Worm (Caenorhabditis elegans) whole organism, young adult: ENCODE results near the gene F20D12.12.

ENCODE experiments used
- B0336.3 ChIP-seq: fragments of 200-800 bp; sonication (Bioruptor generic); IDR thresholded peaks from 2 replicates; pipeline ENCODE4 v1.3.6; 2022; ENCODE audit warnings: missing genetic modification characterization, missing compliant biosample characterization
- F10E7.11 ChIP-seq: sonication (generic microtip); optimal IDR thresholded peaks from 2 replicates; lab custom pipeline; 2017; ENCODE audit warnings: mild to moderate bottlenecking, missing genetic modification characterization, moderate library complexity, missing compliant biosample characterization
- F33H1.4 ChIP-seq: fragments of 200-800 bp; sonication (Bioruptor generic); IDR thresholded peaks from 2 replicates; pipeline ENCODE4 v1.3.6; 2022; ENCODE audit warnings: missing genetic modification reagents, missing genetic modification characterization, missing compliant biosample characterization
- F55B11.4 ChIP-seq: sonication (generic microtip); optimal IDR thresholded peaks from 2 replicates; lab custom pipeline; 2016; ENCODE audit warnings: missing compliant biosample characterization, missing genetic modification characterization, borderline replicate concordance; ENCODE audit not compliant: insufficient read depth
- T07F8.4 ChIP-seq: sonication (generic microtip); optimal IDR thresholded peaks from 2 replicates; lab custom pipeline; 2016; ENCODE audit warnings: mild to moderate bottlenecking, missing genetic modification characterization, moderate library complexity, missing compliant biosample characterization
- Y53G8AR.9 ChIP-seq: fragments of 200-800 bp; sonication (Bioruptor generic); conservative IDR thresholded peaks from 2 replicates; pipeline ENCODE4 v1.3.6; 2022; ENCODE audit warnings: missing genetic modification reagents, missing genetic modification characterization, missing compliant biosample characterization
- Y67H2A.10 ChIP-seq: fragments of 200-800 bp; sonication (Bioruptor generic); conservative IDR thresholded peaks from 2 replicates; pipeline ENCODE4 v1.3.6; 2022; ENCODE audit warnings: missing genetic modification reagents, missing genetic modification characterization, missing compliant biosample characterization
- athp-1 ChIP-seq: sonication (generic microtip); optimal IDR thresholded peaks from 2 replicates; lab custom pipeline; 2017; ENCODE audit warnings: mild to moderate bottlenecking, missing genetic modification characterization, missing compliant biosample characterization
- attf-5 ChIP-seq: fragments of 200-800 bp; sonication (Bioruptor generic); optimal IDR thresholded peaks from 2 replicates; lab custom pipeline; 2018; ENCODE audit warnings: mild to moderate bottlenecking, missing genetic modification characterization, missing compliant biosample characterization
- bed-1 ChIP-seq: fragments of 200-800 bp; sonication (Bioruptor generic); IDR thresholded peaks from 2 replicates; pipeline ENCODE4 v1.3.6; 2022; ENCODE audit warnings: missing genetic modification reagents, missing genetic modification characterization, missing compliant biosample characterization
- bed-2 ChIP-seq: fragments of 200-800 bp; sonication (Bioruptor generic); IDR thresholded peaks from 2 replicates; pipeline ENCODE4 v1.3.6; 2022; ENCODE audit warnings: missing genetic modification reagents, missing genetic modification characterization, missing compliant biosample characterization
- cebp-1 ChIP-seq, 2 experiments: fragments of 200-800 bp in 1 of 2; sonication (Bioruptor generic) in 1 of 2; sonication (generic microtip) in 1 of 2; IDR thresholded peaks in 1 of 2; optimal IDR thresholded peaks in 1 of 2; 2 replicates each; pipeline versions ENCODE4 v1.3.6 to Lab custom; 2017 to 2022; ENCODE audit warnings: missing compliant biosample characterization in 2 of 2, missing genetic modification characterization in 2 of 2, mild to moderate bottlenecking in 1 of 2, missing genetic modification reagents in 1 of 2, moderate library complexity in 1 of 2
- ceh-40 ChIP-seq: fragments of 200-800 bp; sonication (Bioruptor generic); IDR thresholded peaks from 2 replicates; pipeline ENCODE4 v1.3.6; 2022; ENCODE audit warnings: missing genetic modification characterization, missing compliant biosample characterization
- ceh-58 ChIP-seq: fragments of 200-800 bp; sonication (Bioruptor generic); IDR thresholded peaks from 2 replicates; pipeline ENCODE4 v1.3.6; 2022; ENCODE audit warnings: missing genetic modification characterization, missing compliant biosample characterization
- ceh-79 ChIP-seq: sonication (generic microtip); optimal IDR thresholded peaks from 2 replicates; lab custom pipeline; 2017; ENCODE audit warnings: mild to moderate bottlenecking, missing genetic modification characterization, missing compliant biosample characterization
- ceh-91 ChIP-seq: fragments of 200-800 bp; sonication (Bioruptor generic); IDR thresholded peaks from 2 replicates; pipeline ENCODE4 v1.3.6; 2022; ENCODE audit warnings: missing genetic modification reagents, missing genetic modification characterization, missing compliant biosample characterization
- die-1 ChIP-seq: sonication (generic microtip); optimal IDR thresholded peaks from 2 replicates; lab custom pipeline; 2016; ENCODE audit warnings: missing genotype, mild to moderate bottlenecking, missing genetic modification characterization, missing compliant biosample characterization
- ets-4 ChIP-seq: fragments of 200-800 bp; sonication (Bioruptor generic); optimal IDR thresholded peaks from 2 replicates; lab custom pipeline; 2018; ENCODE audit warnings: mild to moderate bottlenecking, missing genetic modification characterization, missing compliant biosample characterization
- him-1 ChIP-seq: sonication (generic microtip); optimal IDR thresholded peaks from 2 replicates; lab custom pipeline; 2016; ENCODE audit warnings: missing genotype, missing genetic modification reagents, missing genetic modification characterization, missing compliant biosample characterization
- hlh-12 ChIP-seq: sonication (generic microtip); optimal IDR thresholded peaks from 2 replicates; lab custom pipeline; 2016; ENCODE audit warnings: missing genetic modification characterization, missing compliant biosample characterization
- hlh-26 ChIP-seq: fragments of 200-800 bp; sonication (Bioruptor generic); conservative IDR thresholded peaks from 2 replicates; pipeline ENCODE4 v1.3.6; 2022; ENCODE audit warnings: missing genetic modification reagents, missing genetic modification characterization, missing compliant biosample characterization
- hmg-1.2 ChIP-seq: fragments of 200-800 bp; sonication (Bioruptor generic); IDR thresholded peaks from 2 replicates; pipeline ENCODE4 v1.3.6; 2022; ENCODE audit warnings: missing genetic modification reagents, missing genetic modification characterization, missing compliant biosample characterization
- hmg-20 ChIP-seq: fragments of 200-800 bp; sonication (Bioruptor generic); IDR thresholded peaks from 2 replicates; pipeline ENCODE4 v1.3.6; 2022; ENCODE audit warnings: missing genetic modification reagents, missing genetic modification characterization, missing compliant biosample characterization
- hrde-1 ChIP-seq: sonication (generic microtip); optimal IDR thresholded peaks from 2 replicates; lab custom pipeline; 2016; ENCODE audit warnings: missing genetic modification characterization, mild to moderate bottlenecking, missing compliant biosample characterization, moderate library complexity, missing genotype, missing genetic modification reagents, borderline replicate concordance
- hsf-1 ChIP-seq: fragments of 200-800 bp; sonication (Bioruptor generic); IDR thresholded peaks from 2 replicates; pipeline ENCODE4 v1.3.6; 2022; ENCODE audit warnings: missing genetic modification reagents, missing genetic modification characterization, missing compliant biosample characterization
- let-526 ChIP-seq: fragments of 200-800 bp; sonication (Bioruptor generic); IDR thresholded peaks from 2 replicates; pipeline ENCODE4 v1.3.6; 2022; ENCODE audit warnings: missing genetic modification reagents, missing genetic modification characterization, missing compliant biosample characterization
- lin-26 ChIP-seq: fragments of 200-800 bp; sonication (Bioruptor generic); IDR thresholded peaks from 2 replicates; pipeline ENCODE4 v1.3.6; 2022; ENCODE audit warnings: missing genetic modification reagents, missing genetic modification characterization, missing compliant biosample characterization
- lin-40 ChIP-seq: sonication (generic microtip); optimal IDR thresholded peaks from 2 replicates; lab custom pipeline; 2016; ENCODE audit warnings: missing genetic modification characterization, mild to moderate bottlenecking, missing compliant biosample characterization, missing genotype, missing genetic modification reagents
- madf-8 ChIP-seq: fragments of 200-800 bp; sonication (Bioruptor generic); conservative IDR thresholded peaks from 2 replicates; pipeline ENCODE4 v1.3.6; 2022; ENCODE audit warnings: missing genetic modification reagents, missing genetic modification characterization, missing compliant biosample characterization
- mcd-1 ChIP-seq: fragments of 200-800 bp; sonication (Bioruptor generic); IDR thresholded peaks from 2 replicates; pipeline ENCODE4 v1.3.6; 2022; ENCODE audit warnings: missing genetic modification reagents, missing genetic modification characterization, missing compliant biosample characterization
- nfya-1 ChIP-seq: sonication (generic microtip); optimal IDR thresholded peaks from 2 replicates; lab custom pipeline; 2017; ENCODE audit warnings: antibody characterized with exemption, missing compliant biosample characterization, missing genetic modification characterization, borderline replicate concordance; ENCODE audit not compliant: insufficient read depth
- nhr-80 ChIP-seq: sonication (generic microtip); optimal IDR thresholded peaks from 2 replicates; lab custom pipeline; 2016; ENCODE audit warnings: missing genetic modification characterization, missing compliant biosample characterization
- nhr-90 ChIP-seq: sonication (generic microtip); optimal IDR thresholded peaks from 2 replicates; lab custom pipeline; 2016; ENCODE audit warnings: missing genotype, mild to moderate bottlenecking, missing genetic modification characterization, missing compliant biosample characterization
- pha-4 ChIP-seq: fragments of 150-350 bp; sonication (generic microtip); optimal IDR thresholded peaks from 2 replicates; lab custom pipeline; 2014; ENCODE audit warnings: missing biosample characterization, missing genetic modification reagents, missing genetic modification characterization
- repo-1 ChIP-seq: sonication (generic microtip); optimal IDR thresholded peaks from 2 replicates; lab custom pipeline; 2017; ENCODE audit warnings: mild to moderate bottlenecking, missing genetic modification characterization, missing compliant biosample characterization
- rpc-1 ChIP-seq, 2 experiments: fragments of 150-350 bp in 1 of 2; sonication (generic microtip) in 1 of 2; optimal IDR thresholded peaks; 2 replicates each; lab custom pipeline; 2014 to 2018; ENCODE audit warnings: missing biosample characterization in 1 of 2, missing genetic modification characterization in 1 of 2, missing genetic modification reagents in 1 of 2, missing genotype in 1 of 2
- sea-2 ChIP-seq: fragments of 200-800 bp; sonication (Bioruptor generic); IDR thresholded peaks from 2 replicates; pipeline ENCODE4 v1.3.6; 2022; ENCODE audit warnings: missing genetic modification characterization, missing compliant biosample characterization
- snpc-4 ChIP-seq, 5 experiments: fragments of 150-350 bp in 1 of 5; sonication (generic microtip) in 4 of 5; optimal IDR thresholded peaks; 2 replicates each; lab custom pipeline; 2014 to 2018; ENCODE audit warnings: missing genetic modification characterization in 5 of 5, missing biosample characterization in 3 of 5, antibody characterized with exemption in 2 of 5, mild to moderate bottlenecking in 2 of 5, missing compliant biosample characterization in 2 of 5, missing genotype in 2 of 5, moderate library complexity in 2 of 5, missing genetic modification reagents in 1 of 5
- tbp1 ChIP-seq: fragments of 200-800 bp; sonication (Bioruptor generic); optimal IDR thresholded peaks from 2 replicates; lab custom pipeline; 2018; ENCODE audit warnings: mild to moderate bottlenecking, missing genetic modification characterization, missing compliant biosample characterization
- xnd-1 ChIP-seq: sonication (generic microtip); optimal IDR thresholded peaks from 2 replicates; lab custom pipeline; 2016; ENCODE audit warnings: missing genotype, missing genetic modification reagents, missing genetic modification characterization, missing compliant biosample characterization
- ztf-18 ChIP-seq: sonication (generic microtip); optimal IDR thresholded peaks from 2 replicates; lab custom pipeline; 2016; ENCODE audit warnings: missing genotype, mild to moderate bottlenecking, missing genetic modification characterization, missing compliant biosample characterization
- ztf-28 ChIP-seq: fragments of 200-800 bp; sonication (Bioruptor generic); IDR thresholded peaks from 2 replicates; pipeline ENCODE4 v1.3.6; 2022; ENCODE audit warnings: missing genetic modification reagents, missing genetic modification characterization, missing compliant biosample characterization

Gene F20D12.12

ce11 chrIV:7920126-7920525, 27.1 kb upstream of the F20D12.12 start, which contains the start of gene C49H3.16:
TSS of gene C49H3.16 (plus strand) at chrIV:7920426.
- TF ChIP-seq bed-2 (GFP tag; lab: Robert Waterston, UW), result no peak
- TF ChIP-seq nfya-1, result no peak
- no peak for TF ChIP-seq lin-40 (tag; lab: Kevin White, UChicago)
- TF ChIP-seq T07F8.4, result no peak
- no peak for TF ChIP-seq ceh-58
- no peak for TF ChIP-seq madf-8 (GFP tag; lab: Robert Waterston, UW)
- no peak for TF ChIP-seq F55B11.4 (tag; lab: Kevin White, UChicago)
- no peak for TF ChIP-seq F33H1.4 (GFP tag; lab: Robert Waterston, UW)
- no peak for TF ChIP-seq hmg-20
- TF ChIP-seq F10E7.11, result no peak
- TF ChIP-seq die-1 (tag; lab: Kevin White, UChicago), result no peak
- TF ChIP-seq pha-4 (tag; lab: Kevin White, UChicago), result no peak
- no peak for TF ChIP-seq xnd-1 (tag; lab: Kevin White, UChicago)
- no peak for TF ChIP-seq hlh-12
- TF ChIP-seq hlh-26 (GFP tag; lab: Robert Waterston, UW), result no peak

- TF ChIP-seq hmg-1.2 (GFP tag; lab: Robert Waterston, UW), result peak; percentile 17; the same call in 1 of the 2 replicates
- TF ChIP-seq cebp-1 (GFP tag; IDR thresholded peaks at IDR 0.05; lab: Robert Waterston, UW), result no peak
- TF ChIP-seq cebp-1 (tag; optimal IDR thresholded peaks at IDR 0.05; lab: Kevin White, UChicago), result peak; percentile 25
- TF ChIP-seq nhr-80 (tag; lab: Kevin White, UChicago), result peak; percentile 37
- TF ChIP-seq ceh-40, result no peak
- TF ChIP-seq hsf-1 (GFP tag; lab: Robert Waterston, UW), result no peak
- peak; percentile 74 for TF ChIP-seq F33H1.4 (GFP tag; lab: Robert Waterston, UW)
- no peak for TF ChIP-seq nhr-90 (tag; lab: Kevin White, UChicago)
- TF ChIP-seq attf-5 (GFP tag; lab: Kevin White, UChicago), result peak; percentile 56
- TF ChIP-seq, all 124 proteins: peak for 5
Observed at ce11 chrIV:7923982-7924480, 23.2 kb upstream of the F20D12.12 start, which contains the start of the genes xpo-3 and C49H3.3. TSS of gene xpo-3 (minus strand) at chrIV:7924032. TSS of gene C49H3.3 (plus strand) at chrIV:7924350.

ce11 chrIV:7924975-7925828, 22.0 kb upstream of the F20D12.12 start:
- TF ChIP-seq B0336.3, result peak; percentile 80
- no peak for TF ChIP-seq Y67H2A.10 (GFP tag; lab: Robert Waterston, UW)
- TF ChIP-seq cebp-1 (GFP tag; IDR thresholded peaks at IDR 0.05; lab: Robert Waterston, UW), result no peak
- no peak for TF ChIP-seq cebp-1 (tag; optimal IDR thresholded peaks at IDR 0.05; lab: Kevin White, UChicago)
- no peak for TF ChIP-seq sea-2
- peak; percentile 40 for TF ChIP-seq snpc-4 (GFP tag; optimal IDR thresholded peaks at IDR 0.05; lab: Kevin White, UChicago)
- TF ChIP-seq snpc-4 (tag; optimal IDR thresholded peaks at IDR 0.05; lab: Kevin White, UChicago), result peak in 2 of 4 experiments; percentile 32 to 43
- TF ChIP-seq hmg-1.2 (GFP tag; lab: Robert Waterston, UW), result peak; percentile 29; the same call in 1 of the 2 replicates
- TF ChIP-seq let-526 (GFP tag; lab: Robert Waterston, UW), result no peak
- TF ChIP-seq ets-4 (GFP tag; lab: Kevin White, UChicago), result peak; percentile 12
- TF ChIP-seq tbp1 (GFP tag; lab: Kevin White, UChicago), result peak; percentile 16
- TF ChIP-seq ceh-91 (GFP tag; lab: Robert Waterston, UW), result no peak
- peak; percentile 64 for TF ChIP-seq repo-1 (tag; lab: Kevin White, UChicago)
- peak; percentile 79 for TF ChIP-seq hrde-1 (tag; lab: Kevin White, UChicago)
- TF ChIP-seq ztf-28 (GFP tag; lab: Robert Waterston, UW), result no peak
- no peak for TF ChIP-seq ztf-18 (tag; lab: Kevin White, UChicago)
- no peak for TF ChIP-seq rpc-1 (optimal IDR thresholded peaks at IDR 0.05; lab: Kevin White, UChicago)
- no peak for TF ChIP-seq rpc-1 (tag; optimal IDR thresholded peaks at IDR 0.05; lab: Kevin White, UChicago)
- no peak for TF ChIP-seq bed-1 (GFP tag; lab: Robert Waterston, UW)
- no peak for TF ChIP-seq him-1 (tag; lab: Kevin White, UChicago)
- TF ChIP-seq mcd-1 (GFP tag; lab: Robert Waterston, UW), result no peak
- TF ChIP-seq athp-1 (tag; lab: Kevin White, UChicago), result no peak
- TF ChIP-seq Y53G8AR.9, result peak; percentile 62; the same call in 1 of the 2 replicates
- no peak for TF ChIP-seq ceh-79 (tag; lab: Kevin White, UChicago)
- no peak for TF ChIP-seq lin-26 (GFP tag; lab: Robert Waterston, UW)
